Worm (Caenorhabditis elegans) whole organism, L3 larva: ENCODE data around the gene nspc-5.

Experiments used
- aly-2 ChIP-seq: fragments of 150-350 bp; optimal IDR thresholded peaks from 2 replicates; lab custom pipeline; 2014; ENCODE audit warnings: missing biosample characterization, missing genetic modification characterization
- elt-1 ChIP-seq: fragments of 150-350 bp; optimal IDR thresholded peaks from 2 replicates; lab custom pipeline; 2014; ENCODE audit warnings: missing biosample characterization, missing genetic modification characterization
- nhr-237 ChIP-seq: fragments of 150-350 bp; optimal IDR thresholded peaks from 2 replicates; lab custom pipeline; 2014; ENCODE audit warnings: missing biosample characterization, missing genetic modification characterization
- pqm-1 ChIP-seq: fragments of 150-350 bp; optimal IDR thresholded peaks from 2 replicates; lab custom pipeline; 2017; ENCODE audit warnings: missing biosample characterization, missing genetic modification characterization, inconsistent platforms
- ztf-11 ChIP-seq: fragments of 150-350 bp; optimal IDR thresholded peaks from 2 replicates; lab custom pipeline; 2014; ENCODE audit warnings: missing biosample characterization, missing genetic modification characterization

DNA sequence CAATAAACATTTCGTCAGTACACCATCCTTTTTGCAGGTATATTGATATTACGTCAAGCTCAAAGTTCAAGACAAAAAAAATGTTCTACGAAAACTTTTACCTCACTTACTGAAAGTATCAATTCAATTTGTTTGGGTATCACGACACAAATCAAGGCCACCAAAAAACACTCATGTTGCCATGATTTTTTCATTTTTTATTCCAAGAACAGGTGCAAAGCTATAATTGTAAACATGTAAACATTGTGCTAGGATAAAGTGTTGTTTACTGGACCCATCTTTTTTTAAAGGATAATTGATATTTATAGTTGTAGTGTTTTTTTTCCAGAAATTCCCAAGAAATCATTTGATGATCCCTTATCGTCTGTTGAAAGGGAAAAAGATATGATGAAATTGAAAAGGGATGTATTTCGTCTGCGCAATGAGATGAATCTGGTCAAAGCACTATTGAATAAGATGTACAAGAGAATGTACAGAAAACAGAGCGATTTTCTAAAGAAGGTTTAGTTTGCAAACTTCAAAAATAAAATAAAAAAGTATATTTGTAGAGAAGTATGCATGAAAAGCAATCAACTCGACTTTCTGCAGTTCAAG lies 44.3 kb downstream of the nspc-5 start:
- TF ChIP-seq aly-2 = no peak
- TF ChIP-seq elt-1 = no peak
- TF ChIP-seq ztf-11 (tag; lab: Kevin White, UChicago) = no peak
- TF ChIP-seq pqm-1 (tag; lab: Kevin White, UChicago) = no peak
- no peak for TF ChIP-seq nhr-237 (tag; lab: Kevin White, UChicago)
